Fruit fly (Drosophila melanogaster) whole organism, pupa: ENCODE results near the gene RpS2.

Experiments
- CG13204 ChIP-seq: fragments of 200-800 bp; sonication (Bioruptor generic); optimal IDR thresholded peaks from 2 replicates; lab custom pipeline; 2018; ENCODE audit warnings: missing biosample characterization, mild to moderate bottlenecking, missing genetic modification characterization, moderate library complexity
- CG14655 ChIP-seq: fragments of 200-800 bp; sonication (Bioruptor generic); optimal IDR thresholded peaks from 3 replicates; lab custom pipeline; 2017; ENCODE audit warnings: mild to moderate bottlenecking, missing biosample characterization, missing genetic modification reagents, missing genetic modification characterization
- CG32121 ChIP-seq: fragments of 200-800 bp; sonication (Bioruptor generic); IDR thresholded peaks from 2 replicates; pipeline ENCODE4 v1.3.6; 2022; ENCODE audit warnings: missing biosample characterization, missing genetic modification characterization
- CG34367 ChIP-seq: fragments of 200-800 bp; sonication (Bioruptor generic); optimal IDR thresholded peaks from 2 replicates; lab custom pipeline; 2018; ENCODE audit warnings: missing biosample characterization, mild to moderate bottlenecking, missing genetic modification characterization
- CG4496 ChIP-seq: fragments of 200-800 bp; sonication (Bioruptor generic); IDR thresholded peaks from 3 replicates; pipeline ENCODE4 v1.3.6; 2022; ENCODE audit warnings: missing biosample characterization, missing genetic modification characterization
- CG8159 ChIP-seq: fragments of 200-800 bp; sonication (Bioruptor generic); optimal IDR thresholded peaks from 3 replicates; lab custom pipeline; 2018; ENCODE audit warnings: missing biosample characterization, mild to moderate bottlenecking, missing genetic modification characterization, moderate library complexity
- CG9948 ChIP-seq: fragments of 200-800 bp; sonication (Bioruptor generic); optimal IDR thresholded peaks from 2 replicates; lab custom pipeline; 2018; ENCODE audit warnings: missing biosample characterization, mild to moderate bottlenecking, missing genetic modification characterization, moderate library complexity
- D1 ChIP-seq: fragments of 200-800 bp; sonication (Bioruptor generic); optimal IDR thresholded peaks from 2 replicates; lab custom pipeline; 2018; ENCODE audit warnings: missing biosample characterization, mild to moderate bottlenecking, missing genetic modification characterization, moderate library complexity
- EcR ChIP-seq: fragments of 200-800 bp; sonication (Bioruptor generic); optimal IDR thresholded peaks from 3 replicates; lab custom pipeline; 2019; ENCODE audit warnings: missing biosample characterization, missing genetic modification characterization, mild to moderate bottlenecking, moderate library complexity, missing genetic modification reagents
- Ets98B ChIP-seq: fragments of 200-800 bp; sonication (Bioruptor generic); IDR thresholded peaks from 2 replicates; pipeline ENCODE4 v1.3.6; 2022; ENCODE audit warnings: missing biosample characterization, missing genetic modification characterization
- Pif1B ChIP-seq: fragments of 200-800 bp; sonication (Bioruptor generic); optimal IDR thresholded peaks from 3 replicates; lab custom pipeline; 2016; ENCODE audit warnings: missing biosample characterization, missing genetic modification characterization
- fd96Ca ChIP-seq: fragments of 200-800 bp; sonication (Bioruptor generic); IDR thresholded peaks from 3 replicates; pipeline ENCODE4 v1.3.6; 2022; ENCODE audit warnings: missing biosample characterization, missing genetic modification characterization
- gl ChIP-seq: fragments of 200-800 bp; sonication (Bioruptor generic); optimal IDR thresholded peaks from 2 replicates; lab custom pipeline; 2018; ENCODE audit warnings: missing biosample characterization, mild to moderate bottlenecking, missing genetic modification characterization
- rn ChIP-seq: fragments of 200-800 bp; sonication (Bioruptor generic); IDR thresholded peaks from 2 replicates; pipeline ENCODE4 v1.3.6; 2022; ENCODE audit warnings: missing biosample characterization, missing genetic modification characterization

- TF ChIP-seq CG4496 (GFP tag; lab: Robert Waterston, UW), result no peak
- no peak for TF ChIP-seq CG34367
- no peak for TF ChIP-seq rn (GFP tag; lab: Robert Waterston, UW)
- no peak for TF ChIP-seq fd96Ca (GFP tag; lab: Robert Waterston, UW)
- no peak for TF ChIP-seq CG9948 (tag; lab: Kevin White, UChicago)
- no peak for TF ChIP-seq EcR (GFP tag; lab: Kevin White, UChicago)
- no peak for TF ChIP-seq CG32121 (GFP tag; lab: Robert Waterston, UW)
- no peak for TF ChIP-seq Pif1B
- TF ChIP-seq Ets98B (GFP tag; lab: Robert Waterston, UW), result peak; percentile 51; the same call in 1 of the 2 replicates
- peak; percentile 8 for TF ChIP-seq CG13204 (GFP tag; lab: Kevin White, UChicago)
- TF ChIP-seq CG8159 (tag; lab: Kevin White, UChicago), result peak; percentile 25
- no peak for TF ChIP-seq D1 (tag; lab: Kevin White, UChicago)
- TF ChIP-seq gl, result no peak
- TF ChIP-seq CG14655 (GFP tag; lab: Kevin White, UChicago), result peak; percentile 17
Measured at dm6 chr2L:9908468-9908967, 11.2 kb upstream of the RpS2 start, which contains the start of gene CG13124.
